Fruit fly (Drosophila melanogaster) whole organism, embryonic: ENCODE results near the gene nrv3.

Source experiments
- BtbVII ChIP-seq: fragments of 200-800 bp; sonication (Bioruptor generic); optimal IDR thresholded peaks from 3 replicates; lab custom pipeline; 2017; ENCODE audit warnings: missing biosample characterization, mild to moderate bottlenecking, missing genetic modification characterization
- CG18599 ChIP-seq: fragments of 200-800 bp; sonication (Bioruptor generic); optimal IDR thresholded peaks from 3 replicates; lab custom pipeline; 2017; ENCODE audit warnings: missing biosample characterization, missing genetic modification characterization, mild to moderate bottlenecking, moderate library complexity, missing genetic modification reagents
- E2f2 ChIP-seq: fragments of 200-800 bp; sonication (Bioruptor generic); IDR thresholded peaks from 2 replicates; pipeline ENCODE4 v1.3.6; 2022; ENCODE audit warnings: missing biosample characterization, missing genetic modification characterization
- HmgD ChIP-seq: fragments of 200-800 bp; sonication (Bioruptor generic); optimal IDR thresholded peaks from 3 replicates; lab custom pipeline; 2016; ENCODE audit warnings: missing biosample characterization, missing genetic modification characterization
- ara ChIP-seq: fragments of 200-800 bp; sonication (Bioruptor generic); IDR thresholded peaks from 2 replicates; pipeline ENCODE4 v1.3.6; 2022; ENCODE audit warnings: missing biosample characterization, missing genetic modification characterization
- cas ChIP-seq: fragments of 200-800 bp; sonication (Bioruptor generic); IDR thresholded peaks from 2 replicates; pipeline ENCODE4 v1.3.6; 2022; ENCODE audit warnings: missing biosample characterization, missing genetic modification characterization
- pan ChIP-seq, 4 experiments: fragments of >200 bp in 3 of 4; fragments of 200-800 bp in 1 of 4; sonication (Bioruptor generic) in 1 of 4; optimal IDR thresholded peaks in 3 of 4; IDR thresholded peaks in 1 of 4; 2 replicates each; pipeline versions ENCODE4 v1.3.6 to Lab custom; 2017 to 2022; ENCODE audit warnings: missing biosample characterization in 2 of 4, missing genetic modification characterization in 2 of 4, mixed read lengths in 1 of 4

DNA sequence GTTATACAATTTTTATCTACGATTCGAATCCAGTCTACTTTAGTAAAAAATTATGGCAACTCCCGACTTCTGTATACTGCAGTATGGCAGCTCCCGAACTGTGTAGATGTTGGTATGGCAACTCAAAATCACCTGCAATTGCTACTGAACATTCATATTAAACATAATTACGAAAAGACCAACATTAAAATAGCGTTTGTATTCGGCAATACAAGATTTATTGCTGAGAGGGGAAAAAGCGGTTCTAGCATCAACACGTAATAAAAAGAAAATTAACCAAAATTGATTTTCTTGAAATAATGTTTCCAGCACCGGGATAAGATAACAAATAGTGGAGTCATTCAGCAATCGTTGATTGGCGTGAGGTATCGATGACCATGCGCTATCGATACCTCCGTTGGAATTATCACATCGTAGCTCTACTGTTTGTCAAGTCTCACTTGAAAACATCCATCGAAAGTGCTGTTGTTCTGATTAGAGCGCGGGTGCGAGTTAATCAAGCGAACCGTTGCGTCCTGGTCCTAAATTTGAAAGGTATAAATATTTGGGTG lies 35.5 kb upstream of the nrv3 start, which contains the start of gene Tsp39D:
- TF ChIP-seq ara (no peak), pan (optimal IDR thresholded peaks at IDR 0.05; lab: Kevin White, UChicago) (no peak), pan (GFP tag; optimal IDR thresholded peaks at IDR 0.05 in 1 of 2, IDR thresholded peaks at IDR 0.05 in 1 of 2) (no peak), BtbVII (no peak), E2f2 (GFP tag; lab: Robert Waterston, UW) (peak; percentile 71), cas (GFP tag; lab: Robert Waterston, UW) (no peak), HmgD (peak; percentile 33), CG18599 (GFP tag; lab: Kevin White, UChicago) (no peak)
